In the genomic region with DNA sequence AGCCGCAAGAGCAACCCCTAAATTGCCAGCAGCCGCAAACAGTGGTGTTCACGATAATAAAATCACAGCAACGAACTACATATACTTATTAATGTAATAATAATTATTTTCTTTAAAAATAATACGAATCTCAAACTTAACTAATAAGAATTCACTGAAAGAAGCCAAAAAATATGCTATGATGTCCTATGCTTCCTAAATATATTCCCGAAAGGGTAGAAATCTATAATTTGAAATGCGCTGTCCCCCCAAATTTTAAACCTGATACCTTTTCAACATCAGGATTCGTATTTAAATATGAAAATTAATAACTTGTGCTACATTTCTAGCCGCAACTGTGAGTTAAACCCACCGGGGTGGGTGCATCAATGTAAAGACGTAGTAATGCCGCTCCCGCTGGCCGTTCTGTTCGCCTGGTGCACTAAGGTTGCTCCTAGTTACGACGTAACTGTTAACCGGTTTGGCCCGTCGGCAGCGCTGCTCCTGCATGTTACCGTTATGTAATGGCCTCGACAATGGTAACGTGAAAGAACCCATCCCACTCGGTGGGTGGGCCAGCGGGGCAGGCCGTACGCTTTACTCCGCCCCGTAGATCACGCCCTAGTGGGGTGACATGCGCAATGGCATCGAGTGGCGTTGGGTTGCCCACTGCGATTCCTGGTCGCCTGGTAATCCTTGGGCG, we compare ENCODE assay signal across 1 fruit fly cellular context.
TF ChIP-seq lines count a peak whose summit lies in the region.

No protein-coding gene starts in this region.

TF ChIP-seq in whole organism, embryonic, 481 proteins besides CTCF, POLR2A, EP300 and RAD21 (continued from another document and continues in another):
- peak; percentile 91 for TF ChIP-seq CG17829 (tag; optimal IDR thresholded peaks at IDR 0.05; lab: Kevin White, UChicago)
- peak; percentile 14 for TF ChIP-seq trh (GFP tag; optimal IDR thresholded peaks at IDR 0.05; lab: Kevin White, UChicago)
- no peak for TF ChIP-seq ash1 (GFP tag; optimal IDR thresholded peaks at IDR 0.05; lab: Kevin White, UChicago)
- TF ChIP-seq toy (GFP tag; IDR thresholded peaks at IDR 0.05; lab: Robert Waterston, UW) = no peak
- peak; percentile 84 for TF ChIP-seq chn (GFP tag; optimal IDR thresholded peaks at IDR 0.05; lab: Kevin White, UChicago)
- TF ChIP-seq Ets97D (GFP tag; optimal IDR thresholded peaks at IDR 0.05; lab: Kevin White, UChicago) = no peak
- peak; percentile 62; the same call in 2 of the 3 replicates for TF ChIP-seq CG34224 (GFP tag; IDR thresholded peaks at IDR 0.05; lab: Robert Waterston, UW; ENCODE audit: partially characterized antibody)
- TF ChIP-seq CG4730 (GFP tag; IDR thresholded peaks at IDR 0.05; lab: Robert Waterston, UW) = 0 out of 2 replicates have a peak, but pooled peaks have one; percentile 34
- no peak; the same call in 1 of the 2 replicates for TF ChIP-seq amos (GFP tag; IDR thresholded peaks at IDR 0.05; lab: Robert Waterston, UW; ENCODE audit: partially characterized antibody)
- TF ChIP-seq Ets65A (GFP tag; lab: Kevin White, UChicago) = peak; percentile 65
- TF ChIP-seq ab (GFP tag; optimal IDR thresholded peaks at IDR 0.05; lab: Kevin White, UChicago) = peak; percentile 44
- no peak for TF ChIP-seq Doc3 (GFP tag; IDR thresholded peaks at IDR 0.05; lab: Robert Waterston, UW; ENCODE audit: partially characterized antibody)
- no peak for TF ChIP-seq dm (GFP tag; optimal IDR thresholded peaks at IDR 0.05; lab: Kevin White, UChicago)
- TF ChIP-seq zfh1 (GFP tag; IDR thresholded peaks at IDR 0.05; lab: Robert Waterston, UW) = peak; percentile 78
- peak; percentile 88 for TF ChIP-seq CG10209 (GFP tag; optimal IDR thresholded peaks at IDR 0.05; lab: Kevin White, UChicago)
- no peak for TF ChIP-seq h (optimal IDR thresholded peaks at IDR 0.05; lab: Kevin White, UChicago)
- TF ChIP-seq Sox102F (GFP tag; optimal IDR thresholded peaks at IDR 0.05; lab: Kevin White, UChicago) = peak; percentile 76
- no peak for TF ChIP-seq zen2 (GFP tag; IDR thresholded peaks at IDR 0.05; lab: Robert Waterston, UW; ENCODE audit: partially characterized antibody)
- TF ChIP-seq nerfin-1 (tag; optimal IDR thresholded peaks at IDR 0.05; lab: Kevin White, UChicago) = peak; percentile 47
- 0 out of 3 replicates have a peak, but pooled peaks have one; percentile 27 for TF ChIP-seq vnd (GFP tag; IDR thresholded peaks at IDR 0.05; lab: Robert Waterston, UW; ENCODE audit: partially characterized antibody)
- no peak for TF ChIP-seq sens-2 (GFP tag; IDR thresholded peaks at IDR 0.05; lab: Robert Waterston, UW)
- peak; percentile 78 for TF ChIP-seq CG12659 (GFP tag; optimal IDR thresholded peaks at IDR 0.05; lab: Kevin White, UChicago)
- TF ChIP-seq CG18262 (tag; optimal IDR thresholded peaks at IDR 0.05; lab: Kevin White, UChicago) = peak; percentile 94
- TF ChIP-seq CkIIα-i1 (GFP tag; IDR thresholded peaks at IDR 0.05; lab: Robert Waterston, UW) = no peak
- peak; percentile 82 for TF ChIP-seq trem (tag; optimal IDR thresholded peaks at IDR 0.05; lab: Kevin White, UChicago)
- TF ChIP-seq E2f1 (GFP tag; IDR thresholded peaks at IDR 0.05; lab: Robert Waterston, UW) = peak; percentile 42; the same call in 1 of the 2 replicates
- TF ChIP-seq H2.0 (GFP tag; IDR thresholded peaks at IDR 0.05; lab: Robert Waterston, UW) = peak; percentile 32; the same call in 1 of the 2 replicates
- peak; percentile 19 for TF ChIP-seq TFAM (GFP tag; optimal IDR thresholded peaks at IDR 0.05; lab: Kevin White, UChicago)
- TF ChIP-seq CG10366 (GFP tag; IDR thresholded peaks at IDR 0.05; lab: Robert Waterston, UW) = 0 out of 2 replicates have a peak, but pooled peaks have one; percentile 27
- peak; percentile 80 for TF ChIP-seq run (tag; optimal IDR thresholded peaks at IDR 0.05; lab: Kevin White, UChicago)
- peak; percentile 58 for TF ChIP-seq slbo (GFP tag; IDR thresholded peaks at IDR 0.05; lab: Robert Waterston, UW)
- peak; percentile 79 for TF ChIP-seq az2 (GFP tag; optimal IDR thresholded peaks at IDR 0.05; lab: Kevin White, UChicago)
- TF ChIP-seq CG1647 (GFP tag; optimal IDR thresholded peaks at IDR 0.05; lab: Kevin White, UChicago) = no peak
- TF ChIP-seq CG8359 (GFP tag; optimal IDR thresholded peaks at IDR 0.05; lab: Kevin White, UChicago; ENCODE audit: borderline replicate concordance) = peak; percentile 77
- peak; percentile 79 for TF ChIP-seq cwo (GFP tag; optimal IDR thresholded peaks at IDR 0.05; lab: Kevin White, UChicago)
- TF ChIP-seq eve (GFP tag; optimal IDR thresholded peaks at IDR 0.05; lab: Kevin White, UChicago) = no peak
- TF ChIP-seq Dref (GFP tag; IDR thresholded peaks at IDR 0.05; lab: Robert Waterston, UW) = no peak
- TF ChIP-seq CG9817 (tag; optimal IDR thresholded peaks at IDR 0.05; lab: Kevin White, UChicago) = peak; percentile 70
- no peak for TF ChIP-seq Nf-YA (GFP tag; IDR thresholded peaks at IDR 0.05; lab: Robert Waterston, UW)
- no peak; the same call in 2 of the 3 replicates for TF ChIP-seq CG11456 (GFP tag; IDR thresholded peaks at IDR 0.05; lab: Robert Waterston, UW)
- TF ChIP-seq CG9876 (GFP tag; optimal IDR thresholded peaks at IDR 0.05; lab: Kevin White, UChicago) = no peak
- TF ChIP-seq pita (GFP tag; optimal IDR thresholded peaks at IDR 0.05; lab: Kevin White, UChicago) = no peak
- TF ChIP-seq CG13123 (GFP tag; optimal IDR thresholded peaks at IDR 0.05; lab: Kevin White, UChicago) = peak; percentile 37
- no peak for TF ChIP-seq bigmax (GFP tag; optimal IDR thresholded peaks at IDR 0.05; lab: Kevin White, UChicago)
- TF ChIP-seq repo (GFP tag; optimal IDR thresholded peaks at IDR 0.05; lab: Kevin White, UChicago) = no peak
- TF ChIP-seq CG11247 (GFP tag; IDR thresholded peaks at IDR 0.05; lab: Robert Waterston, UW) = no peak
- TF ChIP-seq Fer3 (tag; optimal IDR thresholded peaks at IDR 0.05; lab: Kevin White, UChicago) = peak; percentile 72
- TF ChIP-seq Fer1 (GFP tag; optimal IDR thresholded peaks at IDR 0.05; lab: Kevin White, UChicago) = peak; percentile 90
- TF ChIP-seq CG14667 (GFP tag; IDR thresholded peaks at IDR 0.05; lab: Robert Waterston, UW) = peak; percentile 22; the same call in 1 of the 2 replicates
- peak; percentile 78 for TF ChIP-seq Xbp1 (GFP tag; optimal IDR thresholded peaks at IDR 0.05; lab: Kevin White, UChicago)
- no peak for TF ChIP-seq unc-4 (GFP tag; IDR thresholded peaks at IDR 0.05; lab: Robert Waterston, UW; ENCODE audit: partially characterized antibody)
- peak; percentile 37 to 61 for TF ChIP-seq dpn (GFP tag; optimal IDR thresholded peaks at IDR 0.05; lab: Kevin White, UChicago)
- TF ChIP-seq her (GFP tag; optimal IDR thresholded peaks at IDR 0.05; lab: Kevin White, UChicago) = no peak
- TF ChIP-seq CG4707 (GFP tag; optimal IDR thresholded peaks at IDR 0.05; lab: Kevin White, UChicago) = peak; percentile 46
- 0 out of 3 replicates have a peak, but pooled peaks have one; percentile 30 for TF ChIP-seq CG14860 (GFP tag; IDR thresholded peaks at IDR 0.05; lab: Robert Waterston, UW; ENCODE audit: partially characterized antibody)
- 0 out of 2 replicates have a peak, but pooled peaks have one; percentile 34 for TF ChIP-seq CG4360 (GFP tag; IDR thresholded peaks at IDR 0.05; lab: Robert Waterston, UW)
- 0 out of 2 replicates have a peak, but pooled peaks have one; percentile 19 for TF ChIP-seq CG11085 (GFP tag; IDR thresholded peaks at IDR 0.05; lab: Robert Waterston, UW)
- TF ChIP-seq CG3847 (GFP tag; IDR thresholded peaks at IDR 0.05; lab: Robert Waterston, UW) = peak; percentile 64
- TF ChIP-seq insv (GFP tag; optimal IDR thresholded peaks at IDR 0.05; lab: Kevin White, UChicago) = peak in 1 of 2 experiments; percentile 13
- TF ChIP-seq B-H2 (GFP tag; optimal IDR thresholded peaks at IDR 0.05; lab: Kevin White, UChicago) = peak; percentile 9
- peak; percentile 29 for TF ChIP-seq CG8944 (GFP tag; optimal IDR thresholded peaks at IDR 0.05; lab: Kevin White, UChicago)
- TF ChIP-seq Hsf (GFP tag; optimal IDR thresholded peaks at IDR 0.05; lab: Kevin White, UChicago) = peak; percentile 59
- no peak for TF ChIP-seq CrebB (tag; optimal IDR thresholded peaks at IDR 0.05; lab: Kevin White, UChicago)
- TF ChIP-seq yki (optimal IDR thresholded peaks at IDR 0.05; lab: Kevin White, UChicago) = no peak
- TF ChIP-seq CG8089 (GFP tag; optimal IDR thresholded peaks at IDR 0.05; lab: Kevin White, UChicago) = peak; percentile 6
- peak; percentile 63 for TF ChIP-seq CG15514 (GFP tag; optimal IDR thresholded peaks at IDR 0.05; lab: Kevin White, UChicago)
- peak; percentile 88 for TF ChIP-seq fd96Cb (tag; optimal IDR thresholded peaks at IDR 0.05; lab: Kevin White, UChicago)
- no peak for TF ChIP-seq fru (optimal IDR thresholded peaks at IDR 0.05; lab: Kevin White, UChicago)
- TF ChIP-seq D19A (tag; optimal IDR thresholded peaks at IDR 0.05; lab: Kevin White, UChicago) = peak; percentile 89
- TF ChIP-seq CG10543 (GFP tag; optimal IDR thresholded peaks at IDR 0.05; lab: Kevin White, UChicago) = peak; percentile 23
- peak; percentile 98 for TF ChIP-seq ewg (GFP tag; optimal IDR thresholded peaks at IDR 0.05; lab: Kevin White, UChicago)
- TF ChIP-seq CG17361 (GFP tag; IDR thresholded peaks at IDR 0.05; lab: Robert Waterston, UW) = peak; percentile 94
- peak; percentile 80 for TF ChIP-seq CG30403 (GFP tag; optimal IDR thresholded peaks at IDR 0.05; lab: Kevin White, UChicago)
- no peak for TF ChIP-seq Taf1 (GFP tag; IDR thresholded peaks at IDR 0.05; lab: Robert Waterston, UW)
- no peak for TF ChIP-seq CG14965 (GFP tag; optimal IDR thresholded peaks at IDR 0.05; lab: Kevin White, UChicago; ENCODE audit: borderline replicate concordance)
- TF ChIP-seq sna (GFP tag; IDR thresholded peaks at IDR 0.05; lab: Robert Waterston, UW; ENCODE audit: partially characterized antibody) = peak; percentile 41; the same call in 1 of the 2 replicates
- no peak for TF ChIP-seq tll (GFP tag; optimal IDR thresholded peaks at IDR 0.05; lab: Kevin White, UChicago)
- no peak for TF ChIP-seq jumu (GFP tag; optimal IDR thresholded peaks at IDR 0.05; lab: Kevin White, UChicago)
- TF ChIP-seq z (GFP tag; IDR thresholded peaks at IDR 0.05; lab: Robert Waterston, UW) = no peak
- peak; percentile 85 for TF ChIP-seq CG10267 (tag; optimal IDR thresholded peaks at IDR 0.05; lab: Kevin White, UChicago)
- TF ChIP-seq gsb (GFP tag; IDR thresholded peaks at IDR 0.05; lab: Robert Waterston, UW) = no peak; the same call in 1 of the 2 replicates
- TF ChIP-seq twi (tag; optimal IDR thresholded peaks at IDR 0.05; lab: Kevin White, UChicago) = no peak
- TF ChIP-seq onecut (GFP tag; IDR thresholded peaks at IDR 0.05; lab: Robert Waterston, UW) = peak; percentile 58; the same call in 1 of the 2 replicates
- no peak for TF ChIP-seq crc (GFP tag; optimal IDR thresholded peaks at IDR 0.05; lab: Kevin White, UChicago)
- TF ChIP-seq CG12104 (GFP tag; optimal IDR thresholded peaks at IDR 0.05; lab: Kevin White, UChicago) = peak; percentile 74
- peak; percentile 68; the same call in 1 of the 2 replicates for TF ChIP-seq gt (GFP tag; IDR thresholded peaks at IDR 0.05; lab: Robert Waterston, UW)
- TF ChIP-seq psq (GFP tag; optimal IDR thresholded peaks at IDR 0.05; lab: Kevin White, UChicago) = peak; percentile 18
- no peak; the same call in 2 of the 3 replicates for TF ChIP-seq Mrtf (GFP tag; IDR thresholded peaks at IDR 0.05; lab: Robert Waterston, UW)
- peak; percentile 86 for TF ChIP-seq fd102C (GFP tag; optimal IDR thresholded peaks at IDR 0.05; lab: Kevin White, UChicago)
- TF ChIP-seq GATAe (GFP tag; conservative IDR thresholded peaks at IDR 0.05; lab: Robert Waterston, UW) = no peak
- TF ChIP-seq CG4404 (GFP tag; IDR thresholded peaks at IDR 0.05; lab: Robert Waterston, UW) = peak; percentile 90
- peak; percentile 90 for TF ChIP-seq CG7839 (tag; optimal IDR thresholded peaks at IDR 0.05; lab: Kevin White, UChicago)
- peak; percentile 44 for TF ChIP-seq Nf-YB (GFP tag; optimal IDR thresholded peaks at IDR 0.05; lab: Kevin White, UChicago)
- TF ChIP-seq CG16863 (GFP tag; optimal IDR thresholded peaks at IDR 0.05; lab: Kevin White, UChicago) = peak; percentile 35
- peak; percentile 32 for TF ChIP-seq exex (tag; optimal IDR thresholded peaks at IDR 0.05; lab: Kevin White, UChicago)
- TF ChIP-seq Hr78 (GFP tag; optimal IDR thresholded peaks at IDR 0.05; lab: Kevin White, UChicago) = no peak
- TF ChIP-seq ERR (GFP tag; optimal IDR thresholded peaks at IDR 0.05; lab: Kevin White, UChicago) = no peak
- TF ChIP-seq Sry-δ (GFP tag; optimal IDR thresholded peaks at IDR 0.05; lab: Kevin White, UChicago) = no peak
- peak; percentile 91 for TF ChIP-seq CG31441 (GFP tag; IDR thresholded peaks at IDR 0.05; lab: Robert Waterston, UW)
- peak; percentile 80 for TF ChIP-seq Asciz (GFP tag; optimal IDR thresholded peaks at IDR 0.05; lab: Kevin White, UChicago)
- no peak for TF ChIP-seq pnt (GFP tag; optimal IDR thresholded peaks at IDR 0.05; lab: Kevin White, UChicago)
- TF ChIP-seq Scr (GFP tag; IDR thresholded peaks at IDR 0.05; lab: Robert Waterston, UW; ENCODE audit: partially characterized antibody) = no peak
- TF ChIP-seq CG1529 (GFP tag; optimal IDR thresholded peaks at IDR 0.05; lab: Kevin White, UChicago) = peak; percentile 77
- TF ChIP-seq phol (tag; optimal IDR thresholded peaks at IDR 0.05; lab: Kevin White, UChicago) = peak; percentile 89
- peak; percentile 58; the same call in 1 of the 2 replicates for TF ChIP-seq HLH3B (GFP tag; IDR thresholded peaks at IDR 0.05; lab: Robert Waterston, UW)
- TF ChIP-seq CG43689 (GFP tag; IDR thresholded peaks at IDR 0.05; lab: Robert Waterston, UW) = no peak
- no peak for TF ChIP-seq corto (GFP tag; optimal IDR thresholded peaks at IDR 0.05; lab: Kevin White, UChicago)
- TF ChIP-seq hth (optimal IDR thresholded peaks at IDR 0.05; lab: Kevin White, UChicago) = no peak
- TF ChIP-seq Oaz (GFP tag; IDR thresholded peaks at IDR 0.05; lab: Robert Waterston, UW) = peak; percentile 33; the same call in 1 of the 2 replicates
- peak; percentile 25 for TF ChIP-seq CG12769 (tag; optimal IDR thresholded peaks at IDR 0.05; lab: Kevin White, UChicago)
- TF ChIP-seq CG10654 (GFP tag; optimal IDR thresholded peaks at IDR 0.05; lab: Kevin White, UChicago) = peak; percentile 59
- no peak for TF ChIP-seq CG11560 (tag; IDR thresholded peaks at IDR 0.05; lab: Robert Waterston, UW)
- TF ChIP-seq CG10321 (GFP tag; IDR thresholded peaks at IDR 0.05; lab: Robert Waterston, UW) = no peak
- no peak for TF ChIP-seq pzg (GFP tag; optimal IDR thresholded peaks at IDR 0.05; lab: Kevin White, UChicago)
- TF ChIP-seq lbe (GFP tag; optimal IDR thresholded peaks at IDR 0.05; lab: Kevin White, UChicago) = no peak
- no peak for TF ChIP-seq Gsc (GFP tag; IDR thresholded peaks at IDR 0.05; lab: Robert Waterston, UW)
- TF ChIP-seq dan (GFP tag; IDR thresholded peaks at IDR 0.05; lab: Robert Waterston, UW) = peak; percentile 53; the same call in 1 of the 2 replicates
- TF ChIP-seq HLH4C (GFP tag; IDR thresholded peaks at IDR 0.05; lab: Robert Waterston, UW; ENCODE audit: partially characterized antibody) = no peak
- TF ChIP-seq hbn (GFP tag; IDR thresholded peaks at IDR 0.05; lab: Robert Waterston, UW; ENCODE audit: partially characterized antibody) = no peak
